Fruit fly (Drosophila melanogaster): Measurements from ENCODE around the gene CG31715.
A peak's percentile ranks its signal among the peaks of the same experiment; 100 is the strongest.

Gene CG31715

dm6 chr2L:10351130-10351529, 9.7 kb downstream of the CG31715 start (continued):
- TF ChIP-seq Dp (GFP tag; optimal IDR thresholded peaks at IDR 0.05) (no peak), CG3163 (GFP tag; optimal IDR thresholded peaks at IDR 0.05) (no peak), CG1603 (tag; optimal IDR thresholded peaks at IDR 0.05) (no peak), B-H2 (GFP tag; optimal IDR thresholded peaks at IDR 0.05) (no peak), ato (GFP tag; IDR thresholded peaks at IDR 0.05; ENCODE audit: partially characterized antibody) (no peak), Sry-β (GFP tag; optimal IDR thresholded peaks at IDR 0.05) (no peak), Poxn (GFP tag; IDR thresholded peaks at IDR 0.05) (no peak), nerfin-1 (tag; optimal IDR thresholded peaks at IDR 0.05) (peak; percentile 20), CG12104 (GFP tag; optimal IDR thresholded peaks at IDR 0.05) (no peak), CG8924 (tag; optimal IDR thresholded peaks at IDR 0.05) (peak; percentile 17), zfh2 (GFP tag; optimal IDR thresholded peaks at IDR 0.05) (no peak), pfk (GFP tag; optimal IDR thresholded peaks at IDR 0.05) (no peak), Xrp1 (GFP tag; IDR thresholded peaks at IDR 0.05) (peak; percentile 39; the same call in 1 of the 2 replicates), CG8388 (GFP tag; optimal IDR thresholded peaks at IDR 0.05) (peak; percentile 29), E2f1 (GFP tag; IDR thresholded peaks at IDR 0.05) (no peak), Nf-YB (GFP tag; optimal IDR thresholded peaks at IDR 0.05) (peak; percentile 21), CG8290 (GFP tag; optimal IDR thresholded peaks at IDR 0.05) (no peak), CG8290 (tag; optimal IDR thresholded peaks at IDR 0.05) (no peak), sob (GFP tag; IDR thresholded peaks at IDR 0.05) (no peak), CG10267 (tag; optimal IDR thresholded peaks at IDR 0.05) (peak; percentile 25), inv (GFP tag; IDR thresholded peaks at IDR 0.05; ENCODE audit: partially characterized antibody) (no peak), CG43689 (GFP tag; IDR thresholded peaks at IDR 0.05) (no peak), Sox100B (GFP tag; optimal IDR thresholded peaks at IDR 0.05) (peak; percentile 6), NFAT (GFP tag; IDR thresholded peaks at IDR 0.05) (no peak), CG4707 (GFP tag; optimal IDR thresholded peaks at IDR 0.05) (no peak), CG18619 (GFP tag; optimal IDR thresholded peaks at IDR 0.05) (no peak), croc (GFP tag; conservative IDR thresholded peaks at IDR 0.05) (no peak), CG2120 (GFP tag; optimal IDR thresholded peaks at IDR 0.05) (no peak), tap (tag; optimal IDR thresholded peaks at IDR 0.05) (no peak), so (GFP tag; IDR thresholded peaks at IDR 0.05) (no peak), Spps (tag; optimal IDR thresholded peaks at IDR 0.05) (no peak), tin (GFP tag; optimal IDR thresholded peaks at IDR 0.05) (no peak), psq (GFP tag; optimal IDR thresholded peaks at IDR 0.05) (no peak), CG5245 (GFP tag; optimal IDR thresholded peaks at IDR 0.05) (no peak), CG30403 (GFP tag; optimal IDR thresholded peaks at IDR 0.05) (no peak), Dad (GFP tag; optimal IDR thresholded peaks at IDR 0.05) (no peak), ERR (GFP tag; optimal IDR thresholded peaks at IDR 0.05) (no peak), D19A (tag; optimal IDR thresholded peaks at IDR 0.05) (peak; percentile 99), Bteb2 (GFP tag; optimal IDR thresholded peaks at IDR 0.05) (no peak), cg (GFP tag; optimal IDR thresholded peaks at IDR 0.05) (no peak), zen2 (GFP tag; IDR thresholded peaks at IDR 0.05; ENCODE audit: partially characterized antibody) (no peak), CG7987 (GFP tag; optimal IDR thresholded peaks at IDR 0.05) (no peak), unpg (GFP tag; optimal IDR thresholded peaks at IDR 0.05) (no peak), CG10654 (GFP tag; optimal IDR thresholded peaks at IDR 0.05) (no peak), CG11695 (GFP tag; IDR thresholded peaks at IDR 0.05) (no peak), TFAM (GFP tag; optimal IDR thresholded peaks at IDR 0.05) (no peak), ash1 (GFP tag; optimal IDR thresholded peaks at IDR 0.05) (no peak), slou (GFP tag; optimal IDR thresholded peaks at IDR 0.05) (no peak), crol (GFP tag; IDR thresholded peaks at IDR 0.05) (no peak), CG42726 (GFP tag; IDR thresholded peaks at IDR 0.05; ENCODE audit: partially characterized antibody) (no peak), D19B (GFP tag; optimal IDR thresholded peaks at IDR 0.05) (no peak), NK7.1 (GFP tag; optimal IDR thresholded peaks at IDR 0.05) (no peak)
